Worm (Caenorhabditis elegans) whole organism, L4/young adult: ENCODE results near the gene F59F5.3.

ENCODE experiments used
- W03F9.2 ChIP-seq: fragments of 150-350 bp; optimal IDR thresholded peaks from 2 replicates; lab custom pipeline; 2014; ENCODE audit warnings: missing biosample characterization, missing genetic modification characterization
- him-1 ChIP-seq: sonication (generic microtip); optimal IDR thresholded peaks from 2 replicates; lab custom pipeline; 2016; ENCODE audit warnings: missing genotype, missing genetic modification reagents, missing genetic modification characterization, missing compliant biosample characterization

DNA sequence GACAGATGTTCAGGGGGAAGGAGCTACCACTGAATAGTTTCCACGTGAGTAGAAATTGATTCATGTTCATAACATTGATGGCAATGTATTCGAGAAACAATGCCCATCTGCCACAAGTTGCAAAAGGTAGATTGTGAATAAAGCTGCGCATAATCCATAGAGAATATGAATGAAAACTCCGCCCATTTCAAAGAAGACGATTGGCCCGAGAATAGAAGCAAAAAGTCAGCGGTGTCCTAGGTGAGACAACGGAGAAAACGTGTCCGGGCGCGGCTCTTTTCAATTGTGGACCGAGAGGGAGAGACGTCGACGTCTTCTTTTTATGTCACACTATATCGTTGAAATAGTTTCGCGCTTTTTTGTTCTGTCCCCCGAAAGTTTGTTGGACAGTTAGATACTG is 42.6 kb downstream of the F59F5.3 start, which contains the start of gene vab-3:
- TF ChIP-seq W03F9.2 (tag; lab: Kevin White, UChicago) (no peak), him-1 (tag; lab: Kevin White, UChicago) (no peak)
